Fruit fly (Drosophila melanogaster) whole organism, embryonic: ENCODE measurements around the gene Targ2.
A peak's percentile ranks its signal among the peaks of the same experiment; 100 is the strongest.

ENCODE experiments used
- B-H2 ChIP-seq: fragments of 200-800 bp; sonication (Bioruptor generic); optimal IDR thresholded peaks from 2 replicates; lab custom pipeline; 2018; ENCODE audit warnings: missing biosample characterization, mild to moderate bottlenecking, missing genetic modification characterization
- Bgb ChIP-seq: fragments of 200-800 bp; sonication (Bioruptor generic); IDR thresholded peaks from 2 replicates; pipeline ENCODE4 v1.3.6; 2022; ENCODE audit warnings: missing biosample characterization, missing genetic modification characterization; ENCODE audit not compliant: partially characterized antibody
- BtbVII ChIP-seq: fragments of 200-800 bp; sonication (Bioruptor generic); optimal IDR thresholded peaks from 3 replicates; lab custom pipeline; 2017; ENCODE audit warnings: missing biosample characterization, mild to moderate bottlenecking, missing genetic modification characterization
- CG10959 ChIP-seq: fragments of 200-800 bp; sonication (Bioruptor generic); IDR thresholded peaks from 2 replicates; pipeline ENCODE4 v1.3.6; 2022; ENCODE audit warnings: missing biosample characterization, missing genetic modification characterization
- CG11456 ChIP-seq: fragments of 200-800 bp; sonication (Bioruptor generic); IDR thresholded peaks from 3 replicates; pipeline ENCODE4 v1.3.6; 2022; ENCODE audit warnings: missing biosample characterization, missing genetic modification characterization
- CG11695 ChIP-seq: fragments of 200-800 bp; sonication (Bioruptor generic); IDR thresholded peaks from 3 replicates; pipeline ENCODE4 v1.3.6; 2022; ENCODE audit warnings: missing biosample characterization, missing genetic modification characterization
- CG15696 ChIP-seq: fragments of 200-800 bp; sonication (Bioruptor generic); optimal IDR thresholded peaks from 2 replicates; lab custom pipeline; 2019; ENCODE audit warnings: missing biosample characterization, mild to moderate bottlenecking, missing genetic modification characterization, moderate library complexity
- CG1602 ChIP-seq: fragments of 200-800 bp; sonication (Bioruptor generic); optimal IDR thresholded peaks from 3 replicates; lab custom pipeline; 2016; ENCODE audit warnings: missing biosample characterization, missing genetic modification characterization
- CG1647 ChIP-seq: fragments of 200-800 bp; sonication (Bioruptor generic); optimal IDR thresholded peaks from 3 replicates; lab custom pipeline; 2016; ENCODE audit warnings: missing biosample characterization, missing genetic modification characterization
- CG16815 ChIP-seq: fragments of 200-800 bp; sonication (Bioruptor generic); optimal IDR thresholded peaks from 3 replicates; lab custom pipeline; 2017; ENCODE audit warnings: missing biosample characterization, mild to moderate bottlenecking, missing genetic modification characterization
- CG18476 ChIP-seq: fragments of 200-800 bp; sonication (Bioruptor generic); optimal IDR thresholded peaks from 2 replicates; lab custom pipeline; 2016; ENCODE audit warnings: missing biosample characterization, mild to moderate bottlenecking, missing genetic modification characterization
- CG3065 ChIP-seq: fragments of 200-800 bp; sonication (Bioruptor generic); optimal IDR thresholded peaks from 2 replicates; lab custom pipeline; 2016; ENCODE audit warnings: missing biosample characterization, missing genetic modification characterization
- CG31388 ChIP-seq: fragments of 200-800 bp; sonication (Bioruptor generic); optimal IDR thresholded peaks from 2 replicates; lab custom pipeline; 2016; ENCODE audit warnings: missing biosample characterization, missing genetic modification characterization
- CG31441 ChIP-seq: fragments of 200-800 bp; sonication (Bioruptor generic); IDR thresholded peaks from 2 replicates; pipeline ENCODE4 v1.3.6; 2022; ENCODE audit warnings: missing biosample characterization, missing genetic modification characterization
- CG3995 ChIP-seq: fragments of 200-800 bp; sonication (Bioruptor generic); optimal IDR thresholded peaks from 3 replicates; lab custom pipeline; 2016; ENCODE audit warnings: missing biosample characterization, missing genetic modification characterization
- CG4730 ChIP-seq: fragments of 200-800 bp; sonication (Bioruptor generic); IDR thresholded peaks from 2 replicates; pipeline ENCODE4 v1.3.6; 2022; ENCODE audit warnings: missing biosample characterization, missing genetic modification characterization
- CG5953 ChIP-seq: fragments of 200-800 bp; sonication (Bioruptor generic); IDR thresholded peaks from 2 replicates; pipeline ENCODE4 v1.3.6; 2022; ENCODE audit warnings: missing biosample characterization, missing genetic modification characterization
- CG9215 ChIP-seq: fragments of 200-800 bp; sonication (Bioruptor generic); IDR thresholded peaks from 2 replicates; pipeline ENCODE4 v1.3.6; 2022; ENCODE audit warnings: missing biosample characterization, missing genetic modification characterization
- CG9876 ChIP-seq: fragments of 200-800 bp; sonication (Bioruptor generic); optimal IDR thresholded peaks from 2 replicates; lab custom pipeline; 2016; ENCODE audit warnings: missing biosample characterization, missing genetic modification characterization
- Deaf1 ChIP-seq: fragments of 200-800 bp; optimal IDR thresholded peaks from 3 replicates; lab custom pipeline; 2019; ENCODE audit warnings: missing biosample characterization, mild to moderate bottlenecking, missing genetic modification characterization, moderate library complexity
- Dip3 ChIP-seq: fragments of 200-800 bp; sonication (Bioruptor generic); optimal IDR thresholded peaks from 3 replicates; lab custom pipeline; 2016; ENCODE audit warnings: missing biosample characterization, missing genetic modification characterization
- Fer1 ChIP-seq: fragments of 200-800 bp; sonication (Bioruptor generic); optimal IDR thresholded peaks from 2 replicates; lab custom pipeline; 2017; ENCODE audit warnings: missing biosample characterization, mild to moderate bottlenecking, missing genetic modification characterization
- Gug ChIP-seq: fragments of 200-800 bp; sonication (Bioruptor generic); IDR thresholded peaks from 4 replicates; pipeline ENCODE4 v1.3.6; 2022; ENCODE audit warnings: missing biosample characterization, missing genetic modification characterization
- HLH54F ChIP-seq: fragments of 200-800 bp; sonication (Bioruptor generic); optimal IDR thresholded peaks from 3 replicates; lab custom pipeline; 2016; ENCODE audit warnings: missing biosample characterization, missing genetic modification characterization
- Hr51 ChIP-seq, 2 experiments: fragments of 200-800 bp; sonication (Bioruptor generic); optimal IDR thresholded peaks; 2 replicates in 1 of 2; 3 replicates in 1 of 2; lab custom pipeline; 2016 to 2018; ENCODE audit warnings: missing biosample characterization in 2 of 2, missing genetic modification characterization in 2 of 2, mild to moderate bottlenecking in 1 of 2, moderate library complexity in 1 of 2
- Hr78 ChIP-seq, 2 experiments: fragments of 200-800 bp in 1 of 2; fragments of >200 bp in 1 of 2; sonication (Bioruptor generic) in 1 of 2; optimal IDR thresholded peaks; 2 replicates each; lab custom pipeline; 2017 to 2019; ENCODE audit warnings: missing biosample characterization in 2 of 2, missing genetic modification characterization in 2 of 2, mild to moderate bottlenecking in 1 of 2, moderate library complexity in 1 of 2
- Hsf ChIP-seq: fragments of 200-800 bp; sonication (Bioruptor generic); optimal IDR thresholded peaks from 3 replicates; lab custom pipeline; 2016; ENCODE audit warnings: missing biosample characterization, missing genetic modification characterization
- Kr ChIP-seq: fragments of 200-800 bp; sonication (Bioruptor generic); optimal IDR thresholded peaks from 2 replicates; lab custom pipeline; 2017; ENCODE audit warnings: missing biosample characterization, mild to moderate bottlenecking, missing genetic modification characterization
- MBD-R2 ChIP-seq: fragments of 200-800 bp; sonication (Bioruptor generic); IDR thresholded peaks from 2 replicates; pipeline ENCODE4 v1.3.6; 2022; ENCODE audit warnings: missing biosample characterization, missing genetic modification characterization
- PHDP ChIP-seq: fragments of 200-800 bp; sonication (Bioruptor generic); optimal IDR thresholded peaks from 3 replicates; lab custom pipeline; 2018; ENCODE audit warnings: missing biosample characterization, mild to moderate bottlenecking, missing genetic modification characterization, moderate library complexity
- Side ChIP-seq: fragments of 200-800 bp; sonication (Bioruptor generic); optimal IDR thresholded peaks from 2 replicates; lab custom pipeline; 2016; ENCODE audit warnings: missing biosample characterization, missing genetic modification characterization
- Spps ChIP-seq: fragments of 200-800 bp; sonication (Bioruptor generic); optimal IDR thresholded peaks from 2 replicates; lab custom pipeline; 2018; ENCODE audit warnings: missing biosample characterization, mild to moderate bottlenecking, missing genetic modification characterization
- Sry-δ ChIP-seq: fragments of 200-800 bp; sonication (Bioruptor generic); optimal IDR thresholded peaks from 2 replicates; lab custom pipeline; 2016; ENCODE audit warnings: missing biosample characterization, missing genetic modification characterization
- btn ChIP-seq: fragments of 200-800 bp; sonication (Bioruptor generic); optimal IDR thresholded peaks from 2 replicates; lab custom pipeline; 2016; ENCODE audit warnings: missing biosample characterization, missing genetic modification characterization
- da ChIP-seq: fragments of 200-800 bp; sonication (Bioruptor generic); optimal IDR thresholded peaks from 2 replicates; lab custom pipeline; 2016; ENCODE audit warnings: missing biosample characterization, missing genetic modification characterization
- en ChIP-seq: fragments of 200-800 bp; sonication (Bioruptor generic); optimal IDR thresholded peaks from 2 replicates; lab custom pipeline; 2016; ENCODE audit warnings: missing biosample characterization, missing genetic modification characterization
- knrl ChIP-seq: fragments of 200-800 bp; sonication (Bioruptor generic); IDR thresholded peaks from 3 replicates; pipeline ENCODE4 v1.3.6; 2022; ENCODE audit warnings: missing biosample characterization, missing genetic modification characterization; ENCODE audit not compliant: partially characterized antibody
- mam ChIP-seq: fragments of 200-800 bp; sonication (Bioruptor generic); optimal IDR thresholded peaks from 3 replicates; lab custom pipeline; 2016; ENCODE audit warnings: missing biosample characterization, missing genetic modification characterization
- pfk ChIP-seq: fragments of 200-800 bp; sonication (Bioruptor generic); optimal IDR thresholded peaks from 2 replicates; lab custom pipeline; 2018; ENCODE audit warnings: missing biosample characterization, mild to moderate bottlenecking, missing genetic modification characterization, moderate library complexity
- pho ChIP-seq: fragments of 200-800 bp; sonication (Bioruptor generic); optimal IDR thresholded peaks from 2 replicates; lab custom pipeline; 2016; ENCODE audit warnings: missing biosample characterization, missing genetic modification characterization
- phol ChIP-seq: fragments of 200-800 bp; sonication (Bioruptor generic); optimal IDR thresholded peaks from 3 replicates; lab custom pipeline; 2018; ENCODE audit warnings: missing biosample characterization, mild to moderate bottlenecking, missing genetic modification characterization, moderate library complexity
- rib ChIP-seq: fragments of 200-800 bp; sonication (Bioruptor generic); IDR thresholded peaks from 2 replicates; pipeline ENCODE4 v1.3.6; 2022; ENCODE audit warnings: missing biosample characterization, missing genetic modification characterization
- sc ChIP-seq, 3 experiments: fragments of >200 bp in 2 of 3; fragments of 200-800 bp in 1 of 3; sonication (Bioruptor generic) in 1 of 3; optimal IDR thresholded peaks; 2 replicates in 2 of 3; 3 replicates in 1 of 3; lab custom pipeline; 2017; ENCODE audit warnings: mild to moderate bottlenecking in 1 of 3, missing biosample characterization in 1 of 3, missing genetic modification characterization in 1 of 3, missing genetic modification reagents in 1 of 3
- sim ChIP-seq: fragments of 200-800 bp; sonication (Bioruptor generic); IDR thresholded peaks from 2 replicates; pipeline ENCODE4 v1.3.6; 2022; ENCODE audit warnings: missing biosample characterization, missing genetic modification characterization
- slbo ChIP-seq: fragments of 200-800 bp; sonication (Bioruptor generic); IDR thresholded peaks from 2 replicates; pipeline ENCODE4 v1.3.6; 2022; ENCODE audit warnings: missing biosample characterization, missing genetic modification characterization
- sob ChIP-seq: fragments of 200-800 bp; sonication (Bioruptor generic); IDR thresholded peaks from 2 replicates; pipeline ENCODE4 v1.3.6; 2022; ENCODE audit warnings: missing biosample characterization, missing genetic modification characterization
- tin ChIP-seq: fragments of 200-800 bp; sonication (Bioruptor generic); optimal IDR thresholded peaks from 3 replicates; lab custom pipeline; 2016; ENCODE audit warnings: missing biosample characterization, missing genetic modification characterization
- tll ChIP-seq, 2 experiments: fragments of 200-800 bp in 1 of 2; fragments of >200 bp in 1 of 2; sonication (Bioruptor generic) in 1 of 2; optimal IDR thresholded peaks; 2 replicates each; lab custom pipeline; 2017 to 2019; ENCODE audit warnings: missing biosample characterization in 2 of 2, missing genetic modification characterization in 2 of 2, mild to moderate bottlenecking in 1 of 2, moderate library complexity in 1 of 2
- toy ChIP-seq: fragments of 200-800 bp; sonication (Bioruptor generic); IDR thresholded peaks from 2 replicates; pipeline ENCODE4 v1.3.6; 2022; ENCODE audit warnings: missing biosample characterization, missing genetic modification characterization
- tup ChIP-seq: fragments of 200-800 bp; sonication (Bioruptor generic); optimal IDR thresholded peaks from 2 replicates; lab custom pipeline; 2016; ENCODE audit warnings: missing biosample characterization, mild to moderate bottlenecking, missing genetic modification characterization, moderate library complexity
- z ChIP-seq: fragments of 200-800 bp; sonication (Bioruptor generic); IDR thresholded peaks from 3 replicates; pipeline ENCODE4 v1.3.6; 2022; ENCODE audit warnings: missing biosample characterization, missing genetic modification characterization

Gene Targ2

DNA sequence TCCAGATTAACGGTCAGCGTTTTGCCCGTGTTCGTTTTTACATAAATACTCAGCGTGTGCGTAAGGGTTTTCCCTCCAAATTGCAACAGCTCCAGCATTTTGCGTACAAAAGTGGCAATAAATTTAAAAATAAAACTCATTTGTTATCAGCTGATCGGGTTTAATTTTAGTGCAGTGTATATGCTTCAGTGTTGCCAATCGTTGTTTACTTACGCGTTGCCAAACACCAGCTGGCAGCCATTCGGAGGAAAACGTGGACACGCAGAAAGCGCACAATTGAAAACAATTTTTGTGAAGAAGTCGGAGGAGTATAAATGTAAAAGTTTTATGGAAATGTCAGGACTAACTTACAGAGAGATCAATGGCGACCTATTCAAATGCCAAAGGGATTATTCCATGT is 6.5 kb downstream of the Targ2 start, which contains the start of the genes Targ3 and park (continued):
- TF ChIP-seq CG11695 (GFP tag; lab: Robert Waterston, UW) (no peak), sob (GFP tag; lab: Robert Waterston, UW) (peak; percentile 38; the same call in 1 of the 2 replicates), sim (no peak), CG4730 (no peak), sc (optimal IDR thresholded peaks at IDR 0.05; lab: Kevin White, UChicago) (no peak), sc (GFP tag; optimal IDR thresholded peaks at IDR 0.05; lab: Kevin White, UChicago) (no peak), tll (GFP tag; optimal IDR thresholded peaks at IDR 0.05; lab: Kevin White, UChicago) (no peak), CG11456 (no peak), Hsf (peak; percentile 56), B-H2 (GFP tag; lab: Kevin White, UChicago) (peak; percentile 8), Gug (0 out of 4 replicates have a peak, but pooled peaks have one; percentile 4), rib (no peak), HLH54F (GFP tag; lab: Kevin White, UChicago) (peak; percentile 68), CG16815 (GFP tag; lab: Kevin White, UChicago) (no peak), z (GFP tag; lab: Robert Waterston, UW) (no peak), en (no peak), phol (tag; lab: Kevin White, UChicago) (peak; percentile 15), CG31388 (GFP tag; lab: Kevin White, UChicago) (no peak), btn (GFP tag; lab: Kevin White, UChicago) (no peak), tin (no peak), CG9215 (no peak), CG15696 (tag; lab: Kevin White, UChicago) (no peak), Hr51 (GFP tag; optimal IDR thresholded peaks at IDR 0.05; lab: Kevin White, UChicago) (peak in 1 of 2 experiments; percentile 48), da (GFP tag; lab: Kevin White, UChicago) (peak; percentile 58), CG1602 (GFP tag; lab: Kevin White, UChicago) (no peak), CG1647 (GFP tag; lab: Kevin White, UChicago) (no peak), slbo (peak; percentile 71), MBD-R2 (GFP tag; lab: Robert Waterston, UW) (peak; percentile 97), CG18476 (GFP tag; lab: Kevin White, UChicago) (no peak), knrl (no peak), Sry-δ (GFP tag; lab: Kevin White, UChicago) (peak; percentile 20), CG10959 (no peak), Spps (tag; lab: Kevin White, UChicago) (no peak), BtbVII (GFP tag; lab: Kevin White, UChicago) (no peak), tup (GFP tag; lab: Kevin White, UChicago) (no peak), toy (GFP tag; lab: Robert Waterston, UW) (no peak), mam (GFP tag; lab: Kevin White, UChicago) (peak; percentile 27), Side (no peak), Fer1 (GFP tag; lab: Kevin White, UChicago) (peak; percentile 19), Hr78 (GFP tag; optimal IDR thresholded peaks at IDR 0.05; lab: Kevin White, UChicago) (no peak), Bgb (GFP tag; lab: Robert Waterston, UW) (peak; percentile 23; the same call in 1 of the 2 replicates), Deaf1 (no peak), CG31441 (no peak), pho (GFP tag; lab: Kevin White, UChicago) (no peak), PHDP (tag; lab: Kevin White, UChicago) (peak; percentile 35), CG9876 (GFP tag; lab: Kevin White, UChicago) (no peak), CG5953 (GFP tag; lab: Robert Waterston, UW) (no peak), Dip3 (GFP tag; lab: Kevin White, UChicago) (no peak), Kr (no peak), pfk (GFP tag; lab: Kevin White, UChicago) (no peak), CG3065 (no peak), CG3995 (no peak)
